Fruit fly (Drosophila melanogaster): ENCODE measurements around the gene hdm.

Gene hdm

dm6 chrX:7908239-7909068 is 11.5 kb downstream of the hdm start, which contains the start of the genes dpr14 and spidey (continued):
- TF ChIP-seq CG14050 (GFP tag; IDR thresholded peaks at IDR 0.05) (peak; percentile 81), hbn (GFP tag; IDR thresholded peaks at IDR 0.05; ENCODE audit: partially characterized antibody) (no peak), CG43689 (GFP tag; IDR thresholded peaks at IDR 0.05) (peak; percentile 46; the same call in 1 of the 2 replicates), CG12236 (GFP tag; optimal IDR thresholded peaks at IDR 0.05) (peak; percentile 72), crol (GFP tag; IDR thresholded peaks at IDR 0.05) (peak; percentile 89), CG13123 (GFP tag; optimal IDR thresholded peaks at IDR 0.05) (peak; percentile 51), nerfin-1 (tag; optimal IDR thresholded peaks at IDR 0.05) (peak; percentile 86), CG8924 (tag; optimal IDR thresholded peaks at IDR 0.05) (peak; percentile 93), CG2202 (tag; optimal IDR thresholded peaks at IDR 0.05) (peak; percentile 75), Bgb (GFP tag; IDR thresholded peaks at IDR 0.05; ENCODE audit: partially characterized antibody) (peak; percentile 28; the same call in 1 of the 2 replicates), Pdp1 (GFP tag; optimal IDR thresholded peaks at IDR 0.05) (peak; percentile 88 to 98), Nf-YC (tag; optimal IDR thresholded peaks at IDR 0.05) (peak; percentile 86), CG11696 (GFP tag; IDR thresholded peaks at IDR 0.05) (peak; percentile 80), nom (GFP tag; optimal IDR thresholded peaks at IDR 0.05) (peak; percentile 63), z (GFP tag; IDR thresholded peaks at IDR 0.05) (no peak), psq (GFP tag; optimal IDR thresholded peaks at IDR 0.05) (peak; percentile 49), CG9215 (GFP tag; IDR thresholded peaks at IDR 0.05) (peak; percentile 86), Sox102F (GFP tag; optimal IDR thresholded peaks at IDR 0.05) (peak; percentile 91), zen (tag; optimal IDR thresholded peaks at IDR 0.05) (peak; percentile 73), CG8478 (optimal IDR thresholded peaks at IDR 0.05) (peak; percentile 36), Lpt (GFP tag; optimal IDR thresholded peaks at IDR 0.05) (no peak), CG11093 (GFP tag; IDR thresholded peaks at IDR 0.05) (peak; percentile 89), pum (GFP tag; optimal IDR thresholded peaks at IDR 0.05) (peak; percentile 82), p53 (GFP tag; optimal IDR thresholded peaks at IDR 0.05) (peak; percentile 5), CG17612 (GFP tag; IDR thresholded peaks at IDR 0.05) (peak; percentile 80), Mrtf (GFP tag; IDR thresholded peaks at IDR 0.05) (peak; percentile 86), ERR (GFP tag; optimal IDR thresholded peaks at IDR 0.05) (peak; percentile 77), CG8944 (GFP tag; optimal IDR thresholded peaks at IDR 0.05) (peak; percentile 83), CG6683 (GFP tag; optimal IDR thresholded peaks at IDR 0.05) (peak; percentile 85), sqz (GFP tag; optimal IDR thresholded peaks at IDR 0.05) (peak; percentile 81), CG14710 (tag; optimal IDR thresholded peaks at IDR 0.05) (peak; percentile 83), pho (GFP tag; optimal IDR thresholded peaks at IDR 0.05) (peak; percentile 86), tup (GFP tag; optimal IDR thresholded peaks at IDR 0.05) (peak; percentile 82), CG16863 (GFP tag; optimal IDR thresholded peaks at IDR 0.05) (peak; percentile 88), MTF-1 (GFP tag; optimal IDR thresholded peaks at IDR 0.05; ENCODE audit: borderline replicate concordance) (peak; percentile 72), da (GFP tag; optimal IDR thresholded peaks at IDR 0.05) (peak; percentile 63), Awh (GFP tag; IDR thresholded peaks at IDR 0.05) (peak; percentile 79), CG14860 (GFP tag; IDR thresholded peaks at IDR 0.05; ENCODE audit: partially characterized antibody) (no peak), crp (GFP tag; optimal IDR thresholded peaks at IDR 0.05) (peak in 1 of 2 experiments; percentile 36), klu (GFP tag; IDR thresholded peaks at IDR 0.05) (peak; percentile 77), CG4730 (GFP tag; IDR thresholded peaks at IDR 0.05) (peak; percentile 76), Fer2 (tag; optimal IDR thresholded peaks at IDR 0.05) (peak; percentile 86), scrt (GFP tag; optimal IDR thresholded peaks at IDR 0.05) (peak; percentile 90), CG1529 (GFP tag; optimal IDR thresholded peaks at IDR 0.05) (peak; percentile 77), Sry-β (GFP tag; optimal IDR thresholded peaks at IDR 0.05) (peak; percentile 31), pnt (GFP tag; optimal IDR thresholded peaks at IDR 0.05) (peak; percentile 73), slp2 (GFP tag; optimal IDR thresholded peaks at IDR 0.05) (peak; percentile 83), Sry-δ (GFP tag; optimal IDR thresholded peaks at IDR 0.05) (peak; percentile 45), CG12942 (GFP tag; optimal IDR thresholded peaks at IDR 0.05) (peak; percentile 74)
